Fruit fly (Drosophila melanogaster): ENCODE data around the gene Pvr.

Gene Pvr

DNA sequence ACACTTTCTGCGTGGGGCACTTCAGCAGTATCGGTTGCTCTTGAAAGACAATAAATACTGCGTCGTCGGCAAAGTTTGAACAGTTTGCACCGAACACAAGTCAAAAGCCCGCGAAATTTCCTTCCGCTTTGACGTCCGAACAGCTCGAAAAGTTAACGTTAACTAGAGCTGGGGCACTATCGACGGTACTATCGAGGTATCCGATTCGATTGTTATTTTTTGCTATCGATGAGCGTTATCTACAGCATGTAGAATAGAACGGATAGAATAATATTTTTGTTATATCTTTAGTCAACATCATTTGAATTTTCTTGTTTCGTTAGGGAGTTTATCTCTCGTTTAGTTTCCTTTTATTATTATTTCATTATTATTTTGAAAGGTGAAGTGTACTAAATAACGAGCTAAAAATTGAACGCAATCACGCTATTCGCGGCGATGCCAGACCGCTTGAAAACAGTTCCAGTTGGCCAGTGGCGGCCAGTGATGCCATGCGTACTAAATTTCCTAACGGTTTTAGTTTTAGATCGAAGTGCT lies at the start of gene Pvr:
Pvr (minus strand) TSS at position 167 of the 534 bp plus-strand sequence.
- TF ChIP-seq CG8478 (optimal IDR thresholded peaks at IDR 0.05) (no peak), CTCF (optimal IDR thresholded peaks at IDR 0.05) (peak in 1 of 2 experiments; percentile 55)

DNA sequence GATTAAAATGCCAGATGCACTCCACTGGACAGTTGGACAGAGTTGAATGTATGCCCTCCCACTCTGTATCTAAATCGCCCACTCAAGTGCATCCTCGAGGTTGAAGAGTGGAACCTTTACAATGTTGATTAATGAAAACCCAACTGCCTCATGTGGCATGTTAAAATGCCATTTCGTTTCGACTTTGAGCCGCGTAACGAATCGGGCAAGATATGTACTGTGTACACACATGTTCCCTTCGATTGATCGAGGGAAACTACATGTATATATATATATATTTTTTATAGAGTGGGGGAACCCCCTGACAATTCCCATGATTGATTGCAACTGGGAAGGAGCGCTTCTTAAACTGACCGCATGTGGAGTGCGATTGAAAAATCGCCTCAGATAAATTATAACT lies 48.4 kb upstream of the Pvr start:
- TF ChIP-seq CTCF (optimal IDR thresholded peaks at IDR 0.05) (no peak), CG8478 (optimal IDR thresholded peaks at IDR 0.05) (no peak)

DNA sequence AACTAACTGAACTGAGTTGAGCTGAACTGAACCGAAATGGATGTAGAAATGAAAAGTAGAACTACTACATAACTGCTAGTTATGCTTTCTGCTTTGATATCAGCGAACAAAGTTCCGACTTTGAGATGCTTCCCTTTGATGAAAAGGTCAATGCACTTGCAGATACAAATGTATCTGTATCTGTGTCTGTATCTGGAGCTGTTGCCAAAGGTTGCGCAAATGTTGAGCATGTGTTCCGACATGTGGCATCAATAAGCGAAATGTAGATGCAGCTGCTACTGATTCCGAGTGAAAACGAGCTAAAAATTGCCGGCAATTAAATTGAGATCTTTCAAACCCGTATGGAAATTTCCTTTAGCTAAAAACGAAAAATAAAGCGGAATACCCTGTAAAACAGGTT lies 46.9 kb upstream of the Pvr start:
- no peak for TF ChIP-seq CTCF (optimal IDR thresholded peaks at IDR 0.05)
- TF ChIP-seq CG8478 (optimal IDR thresholded peaks at IDR 0.05), result no peak

DNA sequence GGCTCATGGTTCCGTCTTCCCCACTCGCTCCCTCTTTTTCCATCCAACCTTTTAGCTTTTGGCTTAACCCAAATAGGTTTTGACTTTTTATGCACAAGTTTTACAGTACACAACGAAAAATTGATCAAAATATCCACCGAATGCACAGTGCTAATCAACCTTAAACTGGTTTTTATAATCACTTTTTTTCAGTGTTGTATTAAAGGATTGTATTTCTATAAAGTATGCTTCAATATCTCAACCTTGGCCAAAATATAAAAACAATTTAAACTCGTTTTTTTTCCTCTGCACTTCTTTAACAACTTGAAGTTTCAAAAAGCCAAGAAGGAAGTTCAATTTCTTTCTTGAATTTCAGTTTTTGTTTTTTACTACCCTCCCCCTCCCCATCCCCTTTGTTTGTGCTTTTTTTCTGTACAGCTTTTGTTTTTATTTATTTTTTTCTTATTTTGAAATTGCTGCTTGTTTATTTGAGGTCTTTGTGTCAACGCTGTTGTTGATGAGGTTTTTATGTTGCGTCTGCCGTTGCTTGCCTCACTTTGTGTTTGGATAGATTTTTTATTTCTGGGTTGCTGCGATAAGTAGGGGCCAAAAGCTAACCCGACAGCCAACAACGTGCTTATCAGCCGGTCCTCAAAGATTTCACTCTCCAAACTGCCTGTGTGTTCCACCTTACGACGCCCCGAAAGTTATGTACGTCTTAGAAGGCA lies 45.4 kb upstream of the Pvr start:
- TF ChIP-seq CTCF (optimal IDR thresholded peaks at IDR 0.05) (no peak), CG8478 (optimal IDR thresholded peaks at IDR 0.05) (no peak)

DNA sequence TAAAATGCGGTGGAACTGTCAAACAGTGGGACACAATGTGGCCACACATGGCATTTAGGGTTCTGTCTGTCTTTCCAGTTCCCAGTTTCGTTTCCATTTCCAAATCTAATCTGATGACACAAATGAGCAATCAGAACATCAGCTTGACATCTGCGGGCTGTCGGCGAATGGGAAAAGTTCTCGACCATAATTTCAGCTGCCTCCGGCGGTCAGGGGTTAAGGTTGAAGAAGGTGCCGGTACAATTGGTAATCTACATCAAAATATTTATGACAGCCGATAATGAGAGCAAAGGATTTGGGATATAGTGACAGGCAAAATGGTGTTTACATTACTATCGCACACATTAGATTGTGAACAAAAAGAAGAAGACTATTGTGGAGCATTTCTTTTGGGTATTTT lies 42.2 kb upstream of the Pvr start:
- TF ChIP-seq CTCF (optimal IDR thresholded peaks at IDR 0.05) (no peak), CG8478 (optimal IDR thresholded peaks at IDR 0.05) (no peak)

DNA sequence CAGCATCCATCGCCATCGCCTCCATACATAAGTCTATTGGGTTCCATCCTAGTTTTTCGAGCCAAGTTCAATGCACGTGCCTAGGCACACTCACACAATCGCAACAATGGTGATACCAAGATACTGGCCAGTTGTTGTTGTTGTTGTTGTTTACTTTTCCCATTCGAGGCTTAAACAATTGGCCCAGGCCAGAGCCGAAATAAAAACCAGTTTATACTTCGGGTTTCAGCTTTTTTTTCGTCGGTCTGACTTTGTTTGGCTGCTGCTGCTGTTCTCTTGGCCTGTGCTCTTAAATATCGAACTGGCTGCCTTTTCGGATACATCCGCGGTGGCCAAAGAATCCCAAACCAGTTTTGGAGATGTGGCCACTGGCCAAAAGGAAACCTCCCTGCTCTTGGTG lies 40.5 kb upstream of the Pvr start:
- no peak for TF ChIP-seq CG8478 (optimal IDR thresholded peaks at IDR 0.05)

DNA sequence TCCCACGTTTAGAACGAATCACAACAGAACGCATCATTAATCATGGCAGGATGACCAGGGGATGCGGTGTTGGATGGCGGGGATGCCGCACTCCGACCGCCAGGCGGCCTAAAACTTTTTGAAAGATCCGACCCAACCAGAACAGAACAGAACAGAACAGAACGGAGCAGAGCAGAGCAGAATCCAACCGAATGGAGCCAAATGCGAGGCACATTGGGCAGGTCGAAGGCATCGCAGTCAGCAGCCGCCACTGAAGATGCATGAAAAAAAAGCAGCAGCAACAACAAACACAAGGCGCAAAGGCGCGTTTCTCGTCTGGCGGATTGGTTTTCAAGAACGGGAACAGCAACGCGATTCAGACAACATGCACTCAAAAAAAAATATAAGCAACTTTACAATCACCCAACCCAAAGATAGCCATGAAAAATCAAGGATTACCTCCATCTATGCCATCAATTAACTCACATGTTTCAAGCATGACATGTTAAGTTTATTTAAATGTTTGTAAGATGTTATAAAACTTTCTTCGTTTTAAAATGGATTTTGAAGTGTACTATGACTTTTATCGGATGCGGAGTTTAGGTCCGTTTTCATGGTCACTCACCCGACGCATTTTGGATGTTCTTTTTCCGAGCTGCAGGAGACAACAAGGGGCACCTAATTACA lies 39.9 kb upstream of the Pvr start:
- TF ChIP-seq CG8478 (optimal IDR thresholded peaks at IDR 0.05), result no peak
- TF ChIP-seq CTCF (optimal IDR thresholded peaks at IDR 0.05), result no peak

DNA sequence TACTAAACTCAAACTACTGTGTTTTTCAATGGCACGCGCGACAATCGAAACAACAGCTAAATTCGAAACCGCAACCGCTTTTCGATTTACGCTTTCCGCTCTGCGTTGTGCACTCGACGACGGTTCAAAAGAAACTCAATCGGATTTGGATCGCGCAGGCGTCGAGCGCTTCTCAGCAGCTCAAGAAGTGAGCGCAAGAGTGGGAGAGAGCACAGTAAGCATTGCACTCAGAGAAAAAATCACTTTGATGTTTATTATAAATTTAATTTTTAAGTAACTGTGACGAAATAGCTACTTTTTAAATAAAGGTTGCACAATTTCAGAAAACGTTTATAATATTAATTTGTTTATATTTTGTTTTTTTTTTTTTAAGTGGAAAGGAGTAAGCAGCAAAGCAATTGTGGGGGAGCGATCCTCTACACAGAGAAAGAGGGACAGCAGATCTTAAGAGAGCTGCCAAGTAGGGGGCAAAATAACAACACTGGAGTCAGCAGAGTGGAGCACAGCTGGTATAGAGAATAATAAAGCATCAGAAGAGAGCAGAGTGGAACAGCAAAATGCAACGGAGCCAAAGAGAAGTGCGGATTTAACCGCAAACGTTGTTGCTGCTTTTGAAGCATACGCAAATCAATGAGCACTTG lies 38.0 kb upstream of the Pvr start:
- TF ChIP-seq CTCF (optimal IDR thresholded peaks at IDR 0.05) (no peak), CG8478 (optimal IDR thresholded peaks at IDR 0.05) (no peak)

DNA sequence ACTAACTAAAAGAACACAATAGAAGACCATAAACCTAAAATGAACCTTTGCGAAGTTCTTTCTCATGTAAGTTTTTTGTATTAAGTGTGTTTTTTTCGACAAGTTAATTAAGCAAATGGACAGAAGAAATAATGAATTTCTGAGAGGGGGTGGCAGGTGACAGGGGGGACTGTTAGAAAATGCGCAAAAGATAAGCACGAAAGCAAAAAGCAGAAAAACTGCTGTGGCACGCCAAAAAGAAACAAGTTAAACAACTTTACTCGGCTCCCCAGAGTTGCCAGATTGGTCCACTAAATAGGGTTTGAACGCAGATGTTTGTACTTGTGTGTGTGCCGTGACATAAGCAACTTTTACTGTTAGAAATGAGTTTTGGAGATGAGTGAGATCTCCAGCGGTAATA lies 37.2 kb upstream of the Pvr start:
- no peak for TF ChIP-seq CG8478 (optimal IDR thresholded peaks at IDR 0.05)
- TF ChIP-seq CTCF (optimal IDR thresholded peaks at IDR 0.05), result no peak

DNA sequence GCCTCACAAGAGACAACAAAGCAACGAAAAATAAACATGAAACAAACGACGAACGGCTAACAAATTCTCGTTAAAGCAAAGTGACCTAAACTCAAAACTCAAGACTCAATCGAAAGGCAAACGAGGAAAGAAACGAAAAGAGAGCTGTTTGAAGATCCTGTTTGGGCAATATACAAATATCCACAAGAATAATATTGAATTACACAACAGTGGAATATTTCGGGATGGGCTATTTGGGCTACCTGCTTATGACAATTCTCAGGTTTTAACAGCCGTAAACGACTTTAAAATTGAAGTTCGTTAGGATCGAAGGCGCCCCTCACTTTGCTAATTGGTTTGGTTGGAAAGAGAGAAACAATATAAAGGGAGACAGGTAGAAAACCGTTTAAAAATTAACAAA lies 36.6 kb upstream of the Pvr start:
- TF ChIP-seq CTCF (optimal IDR thresholded peaks at IDR 0.05) (no peak), CG8478 (optimal IDR thresholded peaks at IDR 0.05) (no peak)

DNA sequence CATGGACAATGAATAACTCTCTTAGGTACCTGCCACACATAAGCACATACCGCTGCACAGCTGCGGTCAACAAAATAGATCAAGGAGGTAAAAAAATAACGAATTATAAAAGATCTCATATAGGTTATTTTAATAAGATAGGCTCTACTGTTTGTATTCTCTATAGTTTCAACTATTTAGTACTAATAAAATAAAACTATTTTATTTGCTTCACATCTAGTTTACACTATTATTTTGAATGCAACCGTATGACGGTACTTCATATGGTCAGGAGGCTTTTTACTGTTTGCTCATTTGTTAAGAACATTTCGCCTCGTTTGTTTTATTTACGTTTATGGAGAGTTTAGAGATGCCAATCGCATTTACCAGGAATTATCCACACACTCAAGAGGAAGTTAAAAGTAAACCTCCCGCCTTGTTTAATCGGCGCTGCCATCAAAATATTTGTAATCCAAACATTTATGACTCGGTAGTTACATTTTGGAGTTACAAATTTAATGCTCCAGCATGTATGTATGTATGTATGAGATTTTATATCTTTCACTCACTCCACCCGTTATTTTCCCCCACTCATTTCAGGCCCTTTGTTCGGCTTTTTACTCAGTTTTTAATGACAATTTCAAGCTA lies 35.4 kb upstream of the Pvr start:
- TF ChIP-seq CG8478 (optimal IDR thresholded peaks at IDR 0.05) (no peak), CTCF (optimal IDR thresholded peaks at IDR 0.05) (no peak)

DNA sequence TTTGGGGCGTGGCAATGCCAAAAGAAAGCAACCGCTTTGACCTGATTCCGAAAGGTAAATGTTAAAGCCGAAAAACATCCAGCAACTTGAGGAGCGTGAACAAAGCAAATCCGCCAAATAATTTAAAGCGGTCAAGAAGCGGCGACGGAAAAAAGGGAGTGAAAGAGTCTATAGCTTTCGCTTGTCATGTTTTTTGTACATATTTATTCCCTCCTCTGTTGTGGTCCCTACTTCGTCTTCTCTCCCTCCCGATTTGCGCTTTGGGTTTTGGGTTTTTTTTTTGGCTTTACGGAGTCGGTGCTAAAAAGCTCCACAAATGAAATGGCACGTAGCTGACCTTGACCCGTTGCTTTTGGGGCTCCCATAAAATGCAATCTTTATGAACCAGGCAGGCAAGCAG lies 34.4 kb upstream of the Pvr start:
- no peak for TF ChIP-seq CTCF (optimal IDR thresholded peaks at IDR 0.05)
- TF ChIP-seq CG8478 (optimal IDR thresholded peaks at IDR 0.05), result no peak

DNA sequence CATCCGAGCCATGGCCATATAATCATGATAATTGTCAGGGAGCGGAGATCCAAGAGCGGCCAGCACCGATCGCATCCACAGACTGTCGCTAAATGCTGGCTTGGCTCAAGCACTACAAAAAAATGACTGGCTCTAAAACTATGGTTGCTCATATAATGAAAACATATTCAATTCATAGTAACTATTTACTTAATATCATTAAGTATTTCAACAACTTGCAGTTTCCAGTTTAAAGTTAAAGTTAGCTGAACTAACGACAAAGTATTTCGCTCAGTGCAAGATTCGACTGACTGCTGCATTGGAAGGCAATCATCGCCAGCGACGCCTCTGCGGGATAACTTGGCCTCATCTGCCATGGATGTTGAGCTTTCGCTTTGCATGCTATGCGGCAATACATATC lies 31.2 kb upstream of the Pvr start:
- TF ChIP-seq CTCF (optimal IDR thresholded peaks at IDR 0.05) (no peak), CG8478 (optimal IDR thresholded peaks at IDR 0.05) (no peak)

DNA sequence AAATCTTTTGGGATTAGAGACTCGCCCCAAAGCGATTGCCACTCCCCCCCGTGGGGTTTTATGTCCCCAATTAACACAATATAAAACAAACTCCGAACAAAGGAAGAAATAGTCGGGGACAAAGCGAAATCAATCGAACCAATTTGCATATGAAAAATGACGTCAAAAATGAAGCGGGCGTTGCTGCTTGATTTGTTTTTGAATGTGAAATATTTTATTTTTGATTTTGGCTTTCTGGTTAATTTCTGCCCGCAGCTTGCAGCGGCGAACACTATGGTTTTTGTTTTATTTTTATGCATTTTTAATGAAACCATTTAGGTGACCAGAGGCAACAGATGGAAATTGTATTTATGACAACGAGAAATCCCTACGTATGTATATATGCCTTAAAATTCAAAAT lies 29.0 kb upstream of the Pvr start:
- TF ChIP-seq CG8478 (optimal IDR thresholded peaks at IDR 0.05) (no peak), CTCF (optimal IDR thresholded peaks at IDR 0.05) (no peak)

DNA sequence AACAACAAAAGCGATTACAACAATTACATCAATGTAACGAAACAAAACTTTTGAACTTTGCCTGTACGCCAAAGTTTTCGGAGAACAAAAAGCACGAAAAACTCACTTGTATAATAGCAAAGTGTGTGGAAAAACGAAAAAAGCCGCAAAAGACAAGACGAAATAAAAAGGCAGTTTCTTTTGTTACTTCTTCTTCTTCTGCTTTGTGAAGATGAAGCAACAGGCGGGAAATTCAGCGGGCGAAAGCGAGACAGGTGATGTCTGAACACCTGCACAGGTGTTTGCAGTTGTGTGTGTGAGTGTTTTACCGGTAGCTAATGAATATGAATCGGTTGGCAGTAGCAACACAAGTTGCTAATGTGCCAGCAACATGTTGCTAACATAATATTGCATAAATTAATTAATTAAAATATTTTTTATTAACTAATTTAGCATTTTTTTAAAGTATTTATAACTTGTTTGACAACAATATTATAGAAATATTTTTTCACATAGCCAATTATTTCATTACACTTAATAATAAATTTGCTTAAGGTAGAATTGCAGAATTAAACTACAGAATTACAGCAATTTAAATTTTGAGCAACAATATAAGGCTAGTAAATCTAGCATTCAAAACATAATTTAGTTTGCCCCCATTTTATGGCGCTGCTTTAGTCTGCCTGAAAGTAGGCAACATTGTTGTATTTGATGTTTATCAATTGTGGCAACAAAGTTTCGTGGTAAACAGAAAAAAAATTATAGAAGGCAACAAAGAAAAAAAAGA lies 27.2 kb upstream of the Pvr start:
- TF ChIP-seq CTCF (optimal IDR thresholded peaks at IDR 0.05) (no peak), CG8478 (optimal IDR thresholded peaks at IDR 0.05) (no peak)
